Worm (Caenorhabditis elegans) whole organism, L1 larva: ENCODE results near the gene ins-2.
A peak's percentile ranks its signal among the peaks of the same experiment; 100 is the strongest.

Source experiments
- C16A3.4 ChIP-seq: fragments of 150-350 bp; optimal IDR thresholded peaks from 2 replicates; lab custom pipeline; 2014; ENCODE audit warnings: missing biosample characterization, missing genetic modification characterization
- Y116A8C.19 ChIP-seq: sonication (generic microtip); optimal IDR thresholded peaks from 2 replicates; lab custom pipeline; 2016; ENCODE audit warnings: missing compliant biosample characterization, missing genetic modification characterization, borderline replicate concordance
- aha-1 ChIP-seq: fragments of 150-350 bp; optimal IDR thresholded peaks from 2 replicates; lab custom pipeline; 2014; ENCODE audit warnings: missing biosample characterization, missing genetic modification characterization
- alr-1 ChIP-seq: fragments of 200-800 bp; sonication (Bioruptor generic); optimal IDR thresholded peaks from 2 replicates; lab custom pipeline; 2018; ENCODE audit warnings: borderline replicate concordance, mild to moderate bottlenecking, missing genetic modification characterization, missing compliant biosample characterization
- ama-1 ChIP-seq: fragments of 150-350 bp; optimal IDR thresholded peaks from 2 replicates; lab custom pipeline; 2014
- ceh-63 ChIP-seq: fragments of 200-800 bp; sonication (Bioruptor generic); optimal IDR thresholded peaks from 2 replicates; lab custom pipeline; 2018; ENCODE audit warnings: mild to moderate bottlenecking, missing genetic modification characterization, missing compliant biosample characterization
- ces-1 ChIP-seq: fragments of 150-350 bp; optimal IDR thresholded peaks from 2 replicates; lab custom pipeline; 2014; ENCODE audit warnings: missing biosample characterization, missing genetic modification reagents, missing genetic modification characterization
- dpl-1 ChIP-seq, 3 experiments: fragments of 150-350 bp in 2 of 3; sonication (generic microtip) in 1 of 3; optimal IDR thresholded peaks; 2 replicates each; lab custom pipeline; 2014 to 2017; ENCODE audit warnings: missing biosample characterization in 3 of 3, missing genetic modification characterization in 3 of 3, missing genetic modification reagents in 3 of 3
- efl-1 ChIP-seq, 4 experiments: fragments of 150-350 bp; optimal IDR thresholded peaks in 3 of 4; peaks in 1 of 4; 1 replicate in 1 of 4; 2 replicates in 3 of 4; lab custom pipeline; 2014; ENCODE audit warnings: missing biosample characterization in 2 of 4, missing genetic modification characterization in 2 of 4, missing genetic modification reagents in 2 of 4
- efl-3 ChIP-seq: fragments of 200-800 bp; sonication (Bioruptor generic); optimal IDR thresholded peaks from 2 replicates; lab custom pipeline; 2018; ENCODE audit warnings: mild to moderate bottlenecking, missing genetic modification characterization, missing compliant biosample characterization
- egl-13 ChIP-seq: sonication (generic microtip); optimal IDR thresholded peaks from 2 replicates; lab custom pipeline; 2016; ENCODE audit warnings: missing genotype, missing genetic modification reagents, missing genetic modification characterization, missing compliant biosample characterization
- egl-27 ChIP-seq, 2 experiments: fragments of 150-350 bp in 1 of 2; sonication (generic microtip); optimal IDR thresholded peaks; 3 replicates each; lab custom pipeline; 2017 to 2018; ENCODE audit warnings: missing biosample characterization in 2 of 2, missing genetic modification characterization in 2 of 2, missing genetic modification reagents in 2 of 2
- elt-2 ChIP-seq: sonication (generic microtip); optimal IDR thresholded peaks from 2 replicates; lab custom pipeline; 2016; ENCODE audit warnings: missing genetic modification characterization, mild to moderate bottlenecking, inconsistent platforms, missing compliant biosample characterization, missing genetic modification reagents
- elt-3 ChIP-seq, 6 experiments: fragments of 150-350 bp in 1 of 6; sonication (generic microtip); optimal IDR thresholded peaks; 2 replicates each; lab custom pipeline; 2017 to 2018; ENCODE audit warnings: missing biosample characterization in 6 of 6, missing genetic modification characterization in 6 of 6, inconsistent platforms in 1 of 6
- fkh-4 ChIP-seq: sonication (generic microtip); optimal IDR thresholded peaks from 2 replicates; lab custom pipeline; 2016; ENCODE audit warnings: missing compliant biosample characterization, missing genetic modification characterization, borderline replicate concordance
- fkh-8 ChIP-seq: sonication (generic microtip); optimal IDR thresholded peaks from 2 replicates; lab custom pipeline; 2016; ENCODE audit warnings: mild to moderate bottlenecking, missing genetic modification characterization, missing compliant biosample characterization
- fos-1 ChIP-seq: fragments of 150-350 bp; optimal IDR thresholded peaks from 2 replicates; lab custom pipeline; 2014; ENCODE audit warnings: missing biosample characterization, missing genetic modification characterization
- grh-1 ChIP-seq: fragments of 200-800 bp; sonication (Bioruptor generic); IDR thresholded peaks from 2 replicates; pipeline ENCODE4 v1.3.6; 2022; ENCODE audit warnings: missing genetic modification reagents, missing genetic modification characterization, missing compliant biosample characterization
- hlh-17 ChIP-seq: fragments of 200-800 bp; sonication (Bioruptor generic); optimal IDR thresholded peaks from 2 replicates; lab custom pipeline; 2018; ENCODE audit warnings: missing genetic modification characterization, mild to moderate bottlenecking, missing compliant biosample characterization, moderate library complexity, borderline replicate concordance
- hpl-2 ChIP-seq: fragments of 150-350 bp; optimal IDR thresholded peaks from 2 replicates; lab custom pipeline; 2014; ENCODE audit warnings: missing biosample characterization, missing genetic modification reagents, missing genetic modification characterization
- jun-1 ChIP-seq: fragments of 150-350 bp; optimal IDR thresholded peaks from 2 replicates; lab custom pipeline; 2014; ENCODE audit warnings: missing biosample characterization, missing genetic modification reagents, missing genetic modification characterization
- lin-14 ChIP-seq: fragments of 200-800 bp; sonication (Bioruptor generic); optimal IDR thresholded peaks from 2 replicates; lab custom pipeline; 2018; ENCODE audit warnings: mild to moderate bottlenecking, missing genetic modification characterization, moderate library complexity, missing compliant biosample characterization
- lin-15B ChIP-seq: fragments of 150-350 bp; sonication (generic microtip); optimal IDR thresholded peaks from 3 replicates; lab custom pipeline; 2014; ENCODE audit warnings: missing biosample characterization, missing genetic modification characterization
- lin-35 ChIP-seq, 2 experiments: fragments of 150-350 bp; optimal IDR thresholded peaks; 2 replicates each; lab custom pipeline; 2014; ENCODE audit warnings: missing biosample characterization in 2 of 2, missing genetic modification characterization in 2 of 2, missing genetic modification reagents in 2 of 2
- lin-39 ChIP-seq: fragments of 150-350 bp; optimal IDR thresholded peaks from 2 replicates; lab custom pipeline; 2014; ENCODE audit warnings: missing biosample characterization, missing genetic modification reagents, missing genetic modification characterization
- lir-3 ChIP-seq: sonication (generic microtip); optimal IDR thresholded peaks from 2 replicates; lab custom pipeline; 2016; ENCODE audit warnings: mild to moderate bottlenecking, missing genetic modification characterization, moderate library complexity, missing compliant biosample characterization; ENCODE audit not compliant: poor library complexity
- lsy-2 ChIP-seq, 2 experiments: fragments of 150-350 bp; optimal IDR thresholded peaks; 2 replicates each; lab custom pipeline; 2014; ENCODE audit warnings: missing biosample characterization in 2 of 2, missing genetic modification characterization in 2 of 2
- mdl-1 ChIP-seq, 2 experiments: fragments of 150-350 bp; optimal IDR thresholded peaks; 2 replicates each; lab custom pipeline; 2014 to 2017; ENCODE audit warnings: missing biosample characterization in 2 of 2, missing genetic modification characterization in 2 of 2, inconsistent platforms in 1 of 2
- mef-2 ChIP-seq: fragments of 150-350 bp; optimal IDR thresholded peaks from 2 replicates; lab custom pipeline; 2014; ENCODE audit warnings: missing biosample characterization, missing genetic modification characterization
- mep-1 ChIP-seq: fragments of 150-350 bp; optimal IDR thresholded peaks from 2 replicates; lab custom pipeline; 2014; ENCODE audit warnings: missing biosample characterization, missing genetic modification characterization
- nhr-19 ChIP-seq: fragments of 200-800 bp; sonication (Bioruptor generic); conservative IDR thresholded peaks from 2 replicates; pipeline ENCODE4 v1.3.6; 2022; ENCODE audit warnings: missing genetic modification characterization, missing compliant biosample characterization
- nhr-237 ChIP-seq: fragments of 150-350 bp; optimal IDR thresholded peaks from 2 replicates; lab custom pipeline; 2014; ENCODE audit warnings: missing biosample characterization, missing genetic modification characterization
- nhr-84 ChIP-seq: sonication (generic microtip); optimal IDR thresholded peaks from 2 replicates; lab custom pipeline; 2017; ENCODE audit warnings: missing biosample characterization, missing genetic modification characterization
- nhr-90 ChIP-seq: sonication (generic microtip); optimal IDR thresholded peaks from 2 replicates; lab custom pipeline; 2016; ENCODE audit warnings: mild to moderate bottlenecking, missing genetic modification characterization, missing compliant biosample characterization; ENCODE audit not compliant: poor library complexity
- rnt-1 ChIP-seq: sonication (generic microtip); optimal IDR thresholded peaks from 2 replicates; lab custom pipeline; 2016; ENCODE audit warnings: mild to moderate bottlenecking, missing genetic modification characterization, moderate library complexity, missing compliant biosample characterization
- snpc-4 ChIP-seq: fragments of 150-350 bp; optimal IDR thresholded peaks from 2 replicates; lab custom pipeline; 2014; ENCODE audit warnings: missing biosample characterization, missing genetic modification characterization
- sox-4 ChIP-seq: sonication (generic microtip); optimal IDR thresholded peaks from 2 replicates; lab custom pipeline; 2016; ENCODE audit warnings: missing genetic modification characterization, missing compliant biosample characterization
- tbx-2 ChIP-seq: sonication (generic microtip); optimal IDR thresholded peaks from 2 replicates; lab custom pipeline; 2016; ENCODE audit warnings: missing genetic modification characterization, missing compliant biosample characterization
- tlp-1 ChIP-seq: fragments of 150-350 bp; optimal IDR thresholded peaks from 2 replicates; lab custom pipeline; 2014; ENCODE audit warnings: missing biosample characterization, missing genetic modification characterization
- unc-130 ChIP-seq: fragments of 150-350 bp; optimal IDR thresholded peaks from 2 replicates; lab custom pipeline; 2017; ENCODE audit warnings: missing biosample characterization, missing genetic modification characterization, inconsistent platforms
- unc-30 ChIP-seq: sonication (generic microtip); optimal IDR thresholded peaks from 2 replicates; lab custom pipeline; 2017; ENCODE audit warnings: missing biosample characterization, missing genetic modification characterization
- unc-98 ChIP-seq: fragments of 200-800 bp; sonication (Bioruptor generic); IDR thresholded peaks from 2 replicates; pipeline ENCODE4 v1.3.6; 2022; ENCODE audit warnings: missing genetic modification characterization, missing compliant biosample characterization
- ztf-4 ChIP-seq: fragments of 150-350 bp; optimal IDR thresholded peaks from 2 replicates; lab custom pipeline; 2014; ENCODE audit warnings: missing biosample characterization, missing genetic modification characterization

Gene ins-2

DNA sequence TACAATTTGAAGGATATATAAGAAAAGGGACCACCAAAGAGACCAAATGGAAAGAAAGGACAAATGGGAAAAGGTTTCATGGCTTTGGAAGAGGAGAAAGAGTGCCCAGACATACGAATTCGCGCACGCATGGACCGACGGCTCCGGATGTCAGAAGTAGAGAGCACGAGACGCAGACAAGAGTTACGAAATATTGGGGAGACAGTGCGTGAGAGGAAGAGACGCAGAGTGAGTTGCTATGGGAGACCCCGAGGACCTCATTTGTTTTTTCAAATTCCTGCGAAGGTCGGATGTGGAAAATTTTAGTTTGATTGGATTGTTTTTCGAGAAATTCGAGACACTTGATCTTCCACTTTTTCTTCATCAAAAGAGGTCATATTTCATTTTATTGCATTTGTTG lies 21.7 kb upstream of the ins-2 start (continued):
- no peak for TF ChIP-seq ztf-4 (tag; lab: Kevin White, UChicago)
- TF ChIP-seq mdl-1 (tag; optimal IDR thresholded peaks at IDR 0.05; lab: Kevin White, UChicago) = no peak
- no peak for TF ChIP-seq efl-3 (GFP tag; lab: Kevin White, UChicago)
- peak; percentile 93 for TF ChIP-seq fkh-8 (tag; lab: Kevin White, UChicago)
- no peak for TF ChIP-seq lir-3 (tag; lab: Kevin White, UChicago)
- TF ChIP-seq alr-1 (tag; lab: Kevin White, UChicago) = no peak
- no peak for TF ChIP-seq tlp-1
- TF ChIP-seq tbx-2 (tag; lab: Kevin White, UChicago) = peak; percentile 35
- TF ChIP-seq nhr-84 = no peak
- no peak for TF ChIP-seq sox-4
- no peak for TF ChIP-seq unc-30 (tag; lab: Kevin White, UChicago)
- no peak for TF ChIP-seq nhr-237 (tag; lab: Kevin White, UChicago)
- no peak for TF ChIP-seq fos-1 (tag; lab: Kevin White, UChicago)
- TF ChIP-seq mep-1 (tag; lab: Kevin White, UChicago) = no peak
- no peak for TF ChIP-seq ceh-63 (GFP tag; lab: Kevin White, UChicago)
- TF ChIP-seq egl-13 (tag; lab: Kevin White, UChicago) = peak; percentile 20
- TF ChIP-seq lin-15B (tag; lab: Kevin White, UChicago) = no peak
- TF ChIP-seq C16A3.4 (tag; lab: Kevin White, UChicago) = no peak
- TF ChIP-seq egl-27 (tag; optimal IDR thresholded peaks at IDR 0.05; lab: Kevin White, UChicago) = no peak
- TF ChIP-seq elt-2 (tag; lab: Kevin White, UChicago) = no peak
- TF ChIP-seq lin-35 (GFP tag; optimal IDR thresholded peaks at IDR 0.05; lab: Kevin White, UChicago) = peak in 1 of 2 experiments; percentile 5
- TF ChIP-seq nhr-19 (GFP tag; lab: Robert Waterston, UW) = no peak
- peak; percentile 20 to 53 for TF ChIP-seq efl-1 (optimal IDR thresholded peaks at IDR 0.05; lab: Kevin White, UChicago)
- TF ChIP-seq efl-1 (GFP tag; optimal IDR thresholded peaks at IDR 0.05 in 1 of 2; lab: Kevin White, UChicago) = peak in 1 of 2 experiments; percentile 80
- no peak for TF ChIP-seq unc-130 (tag; lab: Kevin White, UChicago)
- TF ChIP-seq aha-1 (tag; lab: Kevin White, UChicago) = no peak
- no peak for TF ChIP-seq dpl-1 (GFP tag; optimal IDR thresholded peaks at IDR 0.05; lab: Kevin White, UChicago)
- peak; percentile 55 for TF ChIP-seq snpc-4
- no peak for TF ChIP-seq rnt-1 (tag; lab: Kevin White, UChicago)
- no peak for TF ChIP-seq Y116A8C.19 (tag; lab: Kevin White, UChicago)
- TF ChIP-seq unc-98 (GFP tag; lab: Robert Waterston, UW) = no peak
- TF ChIP-seq lin-14 = peak; percentile 73
- no peak for TF ChIP-seq jun-1 (tag; lab: Kevin White, UChicago)
- TF ChIP-seq lsy-2 (tag; optimal IDR thresholded peaks at IDR 0.05; lab: Kevin White, UChicago) = peak in 1 of 2 experiments; percentile 37
- no peak for TF ChIP-seq lin-39
- TF ChIP-seq hlh-17 (GFP tag; lab: Kevin White, UChicago) = no peak
- TF ChIP-seq mef-2 = no peak

DNA sequence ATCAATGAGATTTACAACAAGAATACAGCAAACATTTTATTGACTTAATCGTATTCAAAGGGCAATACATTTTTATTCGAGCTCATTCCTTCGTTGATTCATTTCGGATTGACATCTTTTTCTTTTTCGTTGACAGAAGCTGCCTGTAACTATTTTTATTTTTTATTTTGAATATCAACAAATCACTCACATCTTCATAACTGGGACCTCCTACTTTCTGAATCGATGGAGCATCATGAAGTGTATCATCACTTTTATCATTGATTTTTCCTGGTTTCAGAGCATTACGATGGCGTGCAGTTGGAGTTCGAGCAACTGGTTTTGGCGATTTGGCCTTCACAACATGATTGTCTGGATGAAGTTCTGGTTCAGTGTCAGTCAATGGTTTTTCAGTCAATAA lies 20.3 kb upstream of the ins-2 start, which contains the start of gene B0034.1:
Gene B0034.1 (plus strand): TSS at position 301 of the 400 bp plus-strand sequence.
- no peak for TF ChIP-seq ztf-4 (tag; lab: Kevin White, UChicago)
- TF ChIP-seq lin-14 = no peak
- TF ChIP-seq elt-2 (tag; lab: Kevin White, UChicago) = no peak
- no peak for TF ChIP-seq egl-13 (tag; lab: Kevin White, UChicago)
- no peak for TF ChIP-seq nhr-90 (tag; lab: Kevin White, UChicago)
- TF ChIP-seq hpl-2 (GFP tag; lab: Kevin White, UChicago) = no peak
- TF ChIP-seq nhr-84 = no peak
- TF ChIP-seq fkh-4 (tag; lab: Kevin White, UChicago) = no peak
- TF ChIP-seq grh-1 (GFP tag; lab: Robert Waterston, UW) = no peak
- TF ChIP-seq ces-1 (GFP tag; lab: Kevin White, UChicago) = no peak
- no peak for TF ChIP-seq elt-3 (tag; optimal IDR thresholded peaks at IDR 0.05; lab: Kevin White, UChicago)
- TF ChIP-seq fkh-8 (tag; lab: Kevin White, UChicago) = no peak
- TF ChIP-seq ama-1 (lab: Kevin White, UChicago) = no peak
